Worm (Caenorhabditis elegans) whole organism, L4 larva: ENCODE data around the gene col-116.

Source experiments
- ceh-82 ChIP-seq: sonication (generic microtip); optimal IDR thresholded peaks from 2 replicates; lab custom pipeline; 2017; ENCODE audit warnings: missing biosample characterization, missing genetic modification characterization
- mes-2 ChIP-seq: sonication (generic microtip); optimal IDR thresholded peaks from 2 replicates; lab custom pipeline; 2016; ENCODE audit warnings: missing genotype, mild to moderate bottlenecking, missing genetic modification characterization, missing compliant biosample characterization; ENCODE audit not compliant: poor library complexity, severe bottlenecking
- nhr-11 ChIP-seq: fragments of 150-350 bp; optimal IDR thresholded peaks from 2 replicates; lab custom pipeline; 2014; ENCODE audit warnings: missing biosample characterization, missing genetic modification characterization
- unc-130 ChIP-seq: sonication (generic microtip); optimal IDR thresholded peaks from 2 replicates; lab custom pipeline; 2016; ENCODE audit warnings: missing genetic modification reagents, missing genetic modification characterization, missing compliant biosample characterization

DNA sequence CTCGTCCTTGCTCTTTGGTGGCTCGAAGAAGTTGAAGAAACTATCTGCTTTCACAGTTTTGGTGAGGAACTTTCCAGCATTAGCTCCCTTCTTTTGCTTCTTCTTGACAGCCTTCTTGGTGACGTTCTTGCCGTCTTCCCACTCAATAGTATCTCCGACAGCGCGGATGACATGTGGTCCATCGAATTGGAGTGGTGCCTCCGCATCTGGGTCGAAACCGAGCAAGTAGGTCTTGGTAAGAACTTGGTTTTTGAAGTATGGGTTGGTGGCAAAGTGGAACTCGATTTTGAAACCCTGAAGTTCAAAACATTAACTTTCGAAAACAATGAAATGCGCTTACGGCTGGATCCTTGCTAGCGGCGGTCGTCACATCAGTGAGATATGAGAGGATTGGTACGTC is 22.6 kb downstream of the col-116 start:
- TF ChIP-seq ceh-82 (tag; lab: Kevin White, UChicago): no peak
- no peak for TF ChIP-seq mes-2
- TF ChIP-seq unc-130 (GFP tag; lab: Kevin White, UChicago): no peak
- TF ChIP-seq nhr-11 (tag; lab: Kevin White, UChicago): no peak
